Worm (Caenorhabditis elegans): ENCODE results near the gene T18D3.9.

Gene T18D3.9

ce11 chrX:12452143-12452570, 2.1 kb downstream of the T18D3.9 start:
- TF ChIP-seq mab-5 (tag; optimal IDR thresholded peaks at IDR 0.05) = no peak
- peak; percentile 3 for TF ChIP-seq sma-9 (GFP tag; optimal IDR thresholded peaks at IDR 0.05)
- TF ChIP-seq sma-9 (tag; optimal IDR thresholded peaks at IDR 0.05) = no peak
- peak; percentile 28 for TF ChIP-seq sem-4 (tag; optimal IDR thresholded peaks at IDR 0.05)
- TF ChIP-seq nhr-129 (tag; optimal IDR thresholded peaks at IDR 0.05) = peak; percentile 60
- peak; percentile 35 for TF ChIP-seq C34F6.9 (tag; optimal IDR thresholded peaks at IDR 0.05)
- peak; percentile 47 for TF ChIP-seq F13H6.1 (tag; optimal IDR thresholded peaks at IDR 0.05)
- no peak for TF ChIP-seq lin-11 (tag; optimal IDR thresholded peaks at IDR 0.05)
- TF ChIP-seq lin-13 (GFP tag; optimal IDR thresholded peaks at IDR 0.05) = no peak
- TF ChIP-seq Y55F3AM.14 (GFP tag; optimal IDR thresholded peaks at IDR 0.05) = no peak
- TF ChIP-seq ama-1 (optimal IDR thresholded peaks at IDR 0.05) = no peak
- no peak for TF ChIP-seq skn-1 (tag; optimal IDR thresholded peaks at IDR 0.05)
- no peak for TF ChIP-seq snpc-4 (tag; optimal IDR thresholded peaks at IDR 0.05)
- TF ChIP-seq lsy-2 (tag; optimal IDR thresholded peaks at IDR 0.05) = peak; percentile 22 to 40
- TF ChIP-seq egl-27 (tag; optimal IDR thresholded peaks at IDR 0.05) = no peak
- TF ChIP-seq fos-1 (tag; optimal IDR thresholded peaks at IDR 0.05) = peak; percentile 31
- peak; percentile 64 for TF ChIP-seq unc-55 (GFP tag; optimal IDR thresholded peaks at IDR 0.05)

DNA sequence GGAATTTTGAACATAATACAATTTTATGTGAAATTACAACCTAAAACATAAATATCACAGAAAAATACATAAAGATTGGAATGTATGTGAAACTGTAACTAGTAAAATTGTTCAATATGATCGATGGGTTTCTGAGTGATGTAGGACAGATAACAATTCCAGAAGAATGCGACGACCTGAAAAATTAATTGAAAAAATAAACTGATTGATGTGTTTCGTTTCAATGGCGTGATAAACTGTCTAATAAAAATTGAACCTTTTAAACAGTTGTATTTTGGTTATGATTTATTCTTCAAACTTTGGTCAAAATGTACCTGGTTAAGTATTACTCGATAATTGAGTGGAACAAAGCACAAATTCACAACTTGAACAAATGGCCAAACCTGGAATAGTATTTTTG, 3.0 kb downstream of the T18D3.9 start:
- TF ChIP-seq unc-39 (tag; optimal IDR thresholded peaks at IDR 0.05) = no peak
- TF ChIP-seq ztf-1 (GFP tag; conservative IDR thresholded peaks at IDR 0.05) = no peak
- no peak for TF ChIP-seq lin-39 (tag; optimal IDR thresholded peaks at IDR 0.05)
- no peak for TF ChIP-seq nhr-10 (tag; optimal IDR thresholded peaks at IDR 0.05)
- no peak for TF ChIP-seq zag-1 (tag; optimal IDR thresholded peaks at IDR 0.05)
- no peak for TF ChIP-seq nhr-23 (tag; optimal IDR thresholded peaks at IDR 0.05)
- TF ChIP-seq ceh-82 (tag; optimal IDR thresholded peaks at IDR 0.05) = no peak
- no peak for TF ChIP-seq nhr-25 (tag; optimal IDR thresholded peaks at IDR 0.05)

DNA sequence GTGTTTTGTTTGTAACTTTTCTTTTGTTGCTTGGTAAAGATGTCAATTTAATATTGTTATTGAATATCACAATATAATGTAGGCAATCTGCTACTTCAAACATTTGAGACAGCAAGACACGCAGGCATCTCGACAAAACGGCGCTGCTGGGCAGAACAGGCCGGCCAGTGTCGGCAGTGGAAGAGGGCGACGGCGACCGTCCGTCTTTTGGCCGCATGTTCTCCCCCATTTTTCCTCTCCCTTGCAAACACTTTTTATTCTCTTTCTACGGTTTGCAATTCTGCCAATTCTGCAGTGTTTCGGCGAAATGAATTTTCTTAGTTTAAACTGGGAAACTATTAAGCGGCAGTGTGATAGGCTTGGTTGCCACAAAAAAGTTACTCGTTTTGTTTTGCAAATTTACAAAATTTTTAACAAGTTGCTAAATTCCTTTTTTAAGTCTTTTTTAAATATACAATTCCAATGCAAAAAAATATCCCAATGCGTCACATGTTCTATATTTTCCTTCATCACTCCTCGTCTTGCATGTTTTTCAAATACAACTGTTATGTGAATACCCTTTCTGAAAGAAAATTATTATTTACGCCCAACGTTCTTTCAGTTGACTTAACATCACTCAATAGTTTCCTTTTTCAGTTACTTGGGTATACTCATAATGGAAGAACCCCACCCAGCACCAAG, 4.9 kb downstream of the T18D3.9 start, which contains the start of gene T18D3.6:
T18D3.6 (plus strand) TSS at position 631 of the 681 bp plus-strand sequence.
- TF ChIP-seq mbf-1 (tag; optimal IDR thresholded peaks at IDR 0.05) (no peak), fos-1 (tag; optimal IDR thresholded peaks at IDR 0.05) (peak; percentile 33), nhr-25 (tag; optimal IDR thresholded peaks at IDR 0.05) (peak; percentile 9)

ce11 chrX:12446572-12446971, 7.7 kb downstream of the T18D3.9 start:
- TF ChIP-seq elt-3 (tag; optimal IDR thresholded peaks at IDR 0.05) (no peak), crh-2 (tag; optimal IDR thresholded peaks at IDR 0.05) (no peak), fos-1 (tag; optimal IDR thresholded peaks at IDR 0.05) (peak; percentile 44), sma-9 (GFP tag; optimal IDR thresholded peaks at IDR 0.05) (peak; percentile 43), sma-9 (tag; optimal IDR thresholded peaks at IDR 0.05) (no peak)

DNA sequence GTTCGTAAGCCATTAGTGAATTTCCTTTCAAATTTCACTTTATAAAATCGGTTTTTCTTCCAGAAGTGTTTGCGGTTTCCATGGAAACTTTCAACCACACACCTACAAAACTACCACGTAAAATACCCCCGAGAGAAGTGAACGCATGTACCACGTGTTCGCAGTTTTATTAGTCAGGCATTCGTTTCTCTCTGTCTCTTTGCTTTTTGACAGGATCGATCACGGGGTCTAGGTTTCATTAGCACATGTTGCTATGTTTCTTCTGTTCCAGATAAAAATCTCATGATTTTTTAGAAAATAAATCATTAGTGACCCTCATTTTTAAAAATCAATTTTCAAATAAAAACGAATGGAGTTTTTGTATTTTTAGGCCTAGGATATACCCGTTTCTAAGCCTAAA, 9.8 kb downstream of the T18D3.9 start:
- TF ChIP-seq C34F6.9 (tag; optimal IDR thresholded peaks at IDR 0.05) = peak; percentile 21
- TF ChIP-seq ztf-4 (tag; optimal IDR thresholded peaks at IDR 0.05) = no peak

DNA sequence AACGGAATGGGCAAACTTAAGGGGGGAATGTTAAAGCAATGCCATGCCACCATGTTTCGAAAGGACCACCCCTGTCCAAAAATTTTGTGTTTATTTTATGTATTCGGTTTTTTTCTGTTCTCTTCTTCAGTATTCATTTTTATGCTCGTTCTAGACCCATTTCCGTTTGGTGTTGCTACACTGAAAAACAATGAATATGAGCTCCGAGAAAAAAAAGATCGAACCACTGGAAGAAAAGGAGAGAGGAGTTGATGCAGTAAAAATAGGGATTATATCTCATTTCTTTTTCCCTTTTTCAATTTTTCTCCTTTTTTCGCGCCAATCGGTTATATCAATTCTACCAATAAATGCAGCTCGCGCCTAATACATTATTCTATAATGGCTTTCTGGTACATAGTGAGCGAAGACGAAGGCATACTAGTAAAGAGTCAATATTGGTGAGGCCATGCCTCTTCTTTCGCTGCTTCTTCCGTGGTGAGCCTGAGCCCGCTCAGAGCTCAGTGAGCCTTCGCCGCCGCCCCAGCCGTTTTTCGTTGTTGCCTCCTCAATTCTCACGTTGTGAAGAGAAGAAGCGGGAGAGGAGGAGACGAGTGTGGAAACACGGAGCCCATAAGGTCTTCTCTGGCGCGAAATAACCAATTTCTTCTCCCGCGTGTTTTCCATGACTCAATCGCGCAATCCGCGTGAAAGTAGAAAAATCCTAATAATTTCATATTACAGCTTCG, 14.1 kb downstream of the T18D3.9 start:
- TF ChIP-seq F13H6.1 (tag; optimal IDR thresholded peaks at IDR 0.05) = peak; percentile 3
- TF ChIP-seq elt-3 (tag; optimal IDR thresholded peaks at IDR 0.05) = no peak
- peak; percentile 1 for TF ChIP-seq unc-55 (GFP tag; optimal IDR thresholded peaks at IDR 0.05)

ce11 chrX:12438266-12438665, 16.0 kb downstream of the T18D3.9 start:
- TF ChIP-seq snpc-4 (tag; optimal IDR thresholded peaks at IDR 0.05) (no peak), elt-3 (tag; optimal IDR thresholded peaks at IDR 0.05) (no peak), nhr-237 (tag; optimal IDR thresholded peaks at IDR 0.05) (no peak)
